Fruit fly (Drosophila melanogaster) Kc167 (cell line): Measurements from ENCODE around the gene CG11927.

Experiments
- Myc ChIP-seq: fragments of >200 bp; optimal IDR thresholded peaks from 2 replicates; lab custom pipeline; 2017; ENCODE audit warnings: missing external identifiers
- Sin3A ChIP-seq: fragments of >200 bp; optimal IDR thresholded peaks from 2 replicates; lab custom pipeline; 2018; ENCODE audit warnings: missing external identifiers
- h ChIP-seq: fragments of >200 bp; optimal IDR thresholded peaks from 3 replicates; lab custom pipeline; 2018; ENCODE audit warnings: missing external identifiers
- insv ChIP-seq: fragments of >200 bp; optimal IDR thresholded peaks from 3 replicates; lab custom pipeline; 2018; ENCODE audit warnings: missing external identifiers
- psq ChIP-seq: fragments of >200 bp; optimal IDR thresholded peaks from 2 replicates; lab custom pipeline; 2017; ENCODE audit warnings: missing external identifiers
- ttk ChIP-seq: sonication (Bioruptor generic); optimal IDR thresholded peaks from 2 replicates; lab custom pipeline; 2017; ENCODE audit warnings: missing external identifiers

CG11927 gene

DNA sequence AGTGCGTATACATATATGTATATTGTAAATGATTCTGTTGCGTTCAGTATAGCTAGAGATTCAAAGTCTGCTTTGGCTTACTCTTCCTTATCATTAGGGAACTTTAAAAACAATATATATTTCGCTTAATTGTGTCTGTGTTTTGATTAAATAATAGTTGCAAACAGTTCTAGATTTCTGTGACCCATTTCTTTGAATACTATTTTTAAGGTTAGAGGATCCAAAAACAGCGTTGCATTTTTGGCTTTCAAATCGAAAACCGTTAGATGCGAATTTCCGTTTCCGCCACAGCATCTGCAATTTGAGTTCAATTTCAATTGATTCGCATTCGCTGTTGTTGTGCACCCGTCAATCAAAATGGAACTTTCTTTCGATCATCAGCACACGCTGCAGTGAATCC lies 38.6 kb downstream of the CG11927 start:
- TF ChIP-seq h: no peak
- TF ChIP-seq ttk: no peak
- no peak for TF ChIP-seq psq
- no peak for TF ChIP-seq Sin3A (lab: Kevin White, UChicago)

DNA sequence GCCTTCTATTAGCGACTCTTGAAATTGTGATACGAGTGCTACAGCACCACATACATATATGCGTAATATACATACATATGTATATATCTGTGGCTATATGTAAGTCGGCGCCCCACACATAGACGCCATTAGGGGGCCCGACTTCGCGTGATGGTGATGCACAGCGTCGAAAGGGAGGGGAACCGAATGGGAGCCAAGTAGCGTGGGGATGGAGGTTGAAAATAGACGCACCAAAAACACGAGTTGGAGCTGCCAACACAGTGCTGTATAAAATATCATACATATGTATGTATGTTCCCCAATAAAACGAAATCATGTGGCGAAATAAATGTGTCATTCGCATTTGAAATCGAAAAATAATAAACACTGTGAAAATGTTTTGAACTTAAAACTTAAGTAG lies 39.1 kb downstream of the CG11927 start:
- TF ChIP-seq h (no peak), insv (lab: Kevin White, UChicago) (no peak), psq (no peak), ttk (no peak), Myc (no peak), Sin3A (lab: Kevin White, UChicago) (no peak)

DNA sequence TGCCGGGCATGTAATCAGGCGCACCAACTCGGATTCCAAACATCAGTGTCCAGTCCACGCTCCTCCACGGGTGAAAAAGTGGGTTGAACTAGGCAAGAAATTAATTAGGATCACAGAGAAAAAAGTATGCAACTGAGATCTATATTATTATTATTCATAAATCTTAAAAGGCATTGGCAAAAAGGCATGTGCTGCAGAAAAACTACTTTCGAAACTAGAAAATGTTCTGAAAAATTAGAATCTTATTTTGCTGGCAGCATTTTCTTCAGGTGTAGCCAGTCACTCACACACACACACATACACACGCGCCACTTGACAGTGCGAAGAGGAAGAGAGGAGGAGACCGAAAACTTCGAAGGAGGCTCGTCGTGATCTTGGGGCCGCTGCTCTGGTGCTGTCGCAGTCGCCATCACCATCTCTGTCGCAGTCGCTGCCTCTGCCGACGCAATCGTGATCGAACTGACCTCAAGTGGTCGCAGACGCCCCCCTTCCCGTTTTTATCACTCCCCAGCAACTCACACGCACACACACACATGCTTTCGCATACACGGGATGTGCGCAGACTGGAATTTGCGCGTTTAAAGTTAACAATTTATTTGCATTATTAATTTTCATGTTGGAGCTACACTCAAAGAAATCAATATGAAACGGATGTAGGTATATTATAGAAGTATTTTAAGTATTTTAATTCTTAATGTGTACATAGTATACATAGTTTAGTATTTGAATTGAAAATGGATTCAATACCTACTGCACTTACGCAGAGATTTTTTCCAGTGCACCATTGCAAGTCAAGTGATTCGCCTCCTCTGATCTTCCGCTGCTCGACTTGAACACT lies 40.0 kb downstream of the CG11927 start:
- no peak for TF ChIP-seq ttk
- no peak for TF ChIP-seq Sin3A (lab: Kevin White, UChicago)
- TF ChIP-seq Myc: no peak
- no peak for TF ChIP-seq h
- no peak for TF ChIP-seq psq
- no peak for TF ChIP-seq insv (lab: Kevin White, UChicago)

DNA sequence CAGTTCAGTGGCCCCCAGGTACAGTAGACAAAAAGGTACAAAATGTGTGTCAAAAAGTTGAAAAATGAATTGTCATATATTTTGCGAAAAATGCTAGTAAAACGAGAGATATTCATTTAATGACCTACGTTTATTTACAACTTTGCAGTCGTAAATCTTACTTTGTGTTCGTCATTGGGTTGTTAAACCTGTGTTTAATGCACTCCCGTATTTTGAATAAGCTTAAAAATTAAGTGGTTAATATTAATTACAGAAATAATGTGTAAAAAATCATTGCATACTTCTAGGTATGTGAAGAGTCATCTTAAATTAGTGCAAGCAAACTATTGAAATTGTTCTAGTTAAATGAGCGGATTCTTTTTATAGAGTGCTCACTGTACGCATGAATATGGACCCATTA lies 41.0 kb downstream of the CG11927 start:
- no peak for TF ChIP-seq Myc
- no peak for TF ChIP-seq Sin3A (lab: Kevin White, UChicago)
- TF ChIP-seq insv (lab: Kevin White, UChicago): no peak
- TF ChIP-seq ttk: no peak
- no peak for TF ChIP-seq h

DNA sequence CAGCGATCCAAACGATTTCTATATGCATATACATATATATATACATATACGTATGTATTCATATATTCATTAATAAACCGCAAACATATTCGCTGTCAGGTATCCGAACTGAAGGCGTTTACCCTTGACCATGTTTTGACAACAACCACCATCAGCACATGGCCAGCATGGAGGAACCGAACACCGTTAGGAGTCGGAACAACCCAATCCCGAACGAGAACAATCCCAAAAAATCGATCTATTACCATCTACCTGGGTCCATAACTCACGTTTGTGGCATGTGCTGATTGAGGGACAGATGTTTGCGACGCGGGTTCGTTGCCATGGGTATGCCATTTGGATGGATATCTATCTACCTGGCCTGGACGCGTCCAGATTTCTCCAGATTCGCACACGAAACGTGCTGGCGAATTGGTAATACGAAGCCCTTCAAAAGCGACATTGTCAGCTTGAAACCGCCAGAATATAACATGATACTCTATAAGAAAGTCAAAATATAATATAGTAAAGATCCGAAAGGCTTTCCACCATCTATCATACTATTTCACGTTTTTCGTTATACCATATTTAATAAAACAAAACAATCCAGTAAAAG lies 42.0 kb downstream of the CG11927 start, which contains the start of gene CG15625:
TSS of gene CG15625 (plus strand) at position 545 of the 595 bp plus-strand sequence.
- TF ChIP-seq Sin3A (lab: Kevin White, UChicago) (no peak), Myc (no peak), psq (no peak), h (no peak), ttk (no peak), insv (lab: Kevin White, UChicago) (no peak)

DNA sequence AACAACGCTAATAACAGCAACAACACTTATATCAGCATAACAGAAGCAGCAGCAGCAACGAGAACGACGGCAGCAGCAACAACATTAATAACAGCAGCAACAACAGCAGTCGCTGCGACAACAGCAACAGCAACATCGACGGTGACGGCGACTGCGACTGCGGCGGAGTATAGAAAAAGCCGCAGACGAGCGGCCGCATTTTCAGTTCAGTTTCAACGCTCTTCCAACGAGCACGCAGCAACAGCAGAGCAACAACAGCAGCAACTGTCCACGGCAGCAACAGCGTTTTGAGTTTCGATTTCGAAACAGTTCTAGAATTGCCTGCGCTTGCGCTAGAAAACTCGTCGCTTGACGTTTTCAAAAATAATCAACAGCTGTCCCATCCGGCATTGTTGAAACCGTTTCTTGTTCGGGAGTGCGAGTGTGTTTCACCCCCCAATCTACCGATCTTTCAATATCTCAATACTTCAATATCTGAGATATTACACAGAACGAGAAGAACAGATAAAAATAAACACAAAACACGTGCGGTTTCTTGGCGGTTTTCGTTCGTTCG lies 44.4 kb downstream of the CG11927 start, which contains the start of gene CG3036:
TSS of gene CG3036 (plus strand) at position 199 of the 556 bp plus-strand sequence.
- TF ChIP-seq psq (no peak), h (no peak), ttk (no peak), Myc (no peak), insv (lab: Kevin White, UChicago) (no peak), Sin3A (lab: Kevin White, UChicago) (no peak)

DNA sequence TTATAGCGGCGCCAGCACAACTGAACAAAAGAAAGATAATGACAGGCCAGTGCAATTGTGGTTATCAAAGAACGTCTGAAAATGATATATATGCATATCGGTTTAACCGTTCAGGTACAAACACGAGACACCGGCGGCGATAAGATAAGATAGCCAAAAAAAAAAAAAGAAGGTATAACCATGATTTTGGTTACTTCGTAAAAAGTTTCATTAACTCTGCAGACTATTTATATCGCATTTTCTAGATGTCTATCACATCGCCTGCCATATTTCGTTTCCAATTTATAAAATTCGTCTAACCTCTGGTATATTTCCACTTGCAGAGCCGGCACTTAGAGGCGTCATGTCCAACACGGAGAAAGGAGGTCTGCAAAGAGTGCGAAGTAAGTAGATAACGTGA lies 46.0 kb downstream of the CG11927 start:
- no peak for TF ChIP-seq h
- no peak for TF ChIP-seq ttk
- no peak for TF ChIP-seq psq
- TF ChIP-seq Myc: no peak
- no peak for TF ChIP-seq insv (lab: Kevin White, UChicago)
- no peak for TF ChIP-seq Sin3A (lab: Kevin White, UChicago)

DNA sequence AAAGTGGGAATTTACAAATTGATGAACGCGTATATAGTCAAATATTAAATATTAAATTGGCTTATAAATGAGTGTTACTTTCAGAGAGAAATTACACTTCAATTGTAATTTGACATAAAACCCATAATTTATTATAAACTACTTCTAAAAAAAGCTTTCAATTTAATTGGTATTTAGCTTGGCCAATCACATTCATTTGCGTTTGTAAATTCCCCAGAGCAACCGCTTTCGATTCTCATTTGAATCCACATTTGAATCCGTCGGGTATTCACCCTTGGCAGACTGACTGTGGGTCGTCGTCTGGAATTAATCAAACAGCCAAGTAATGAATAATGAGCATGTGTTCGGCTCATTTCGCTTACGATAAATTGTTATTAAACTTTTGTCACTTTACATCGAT lies 48.3 kb downstream of the CG11927 start:
- TF ChIP-seq insv (lab: Kevin White, UChicago) (no peak), ttk (no peak), h (no peak), Sin3A (lab: Kevin White, UChicago) (no peak), psq (no peak), Myc (no peak)

DNA sequence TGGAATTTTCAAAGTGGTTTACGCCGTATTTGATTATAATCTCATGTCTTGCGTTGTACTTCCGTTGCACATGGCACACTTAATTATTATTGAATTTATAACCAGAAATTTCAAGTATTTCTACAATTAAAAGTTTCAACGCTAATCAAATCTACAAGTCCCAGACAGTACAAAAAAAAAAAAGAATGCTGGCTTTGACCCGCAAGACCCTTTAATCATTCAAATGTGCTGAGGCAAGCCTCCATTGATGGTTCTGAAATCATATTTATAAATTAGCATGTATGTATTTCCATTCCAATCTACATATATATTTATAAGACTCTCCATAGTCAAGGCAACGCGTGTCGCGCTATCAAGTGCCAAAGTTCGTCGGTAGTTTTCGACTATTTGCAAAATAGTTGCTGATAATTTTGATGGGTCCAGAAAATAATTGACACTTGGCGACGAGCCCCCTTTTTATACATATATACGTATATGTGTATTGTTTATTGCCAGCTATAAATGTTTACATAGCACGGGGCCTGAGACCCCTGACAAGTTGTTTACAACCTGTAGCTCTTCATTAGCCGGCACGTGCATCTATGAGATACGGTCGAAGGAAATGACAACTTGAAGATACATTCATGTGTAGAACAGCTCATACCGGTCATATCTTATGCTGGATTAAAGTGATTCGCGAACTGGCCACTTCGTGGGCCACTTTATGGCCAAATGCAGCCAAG lies 49.1 kb downstream of the CG11927 start:
- TF ChIP-seq Sin3A (lab: Kevin White, UChicago) (no peak), ttk (no peak), h (no peak), insv (lab: Kevin White, UChicago) (no peak), psq (no peak), Myc (no peak)

DNA sequence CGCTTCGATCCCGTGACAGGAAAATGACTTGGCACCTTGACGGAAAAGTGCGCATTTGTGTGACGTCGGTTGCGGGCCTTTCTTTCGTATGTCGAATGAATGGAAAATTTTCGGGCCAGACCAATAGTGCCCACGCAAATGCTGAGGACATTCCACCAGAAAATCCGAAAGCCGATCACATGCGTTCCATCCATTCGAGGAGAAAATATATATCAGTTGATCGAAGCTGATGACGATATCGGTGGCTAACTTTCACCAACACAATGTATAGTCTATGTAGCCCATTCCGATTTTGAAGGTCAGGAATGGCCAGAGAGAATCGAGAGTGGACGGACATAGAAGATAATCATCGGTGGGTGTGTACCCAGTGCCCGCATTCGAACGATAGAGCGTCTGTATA lies 50.6 kb downstream of the CG11927 start:
- no peak for TF ChIP-seq insv (lab: Kevin White, UChicago)
- no peak for TF ChIP-seq psq
- TF ChIP-seq ttk: no peak
- no peak for TF ChIP-seq Sin3A (lab: Kevin White, UChicago)
- TF ChIP-seq Myc: no peak
- TF ChIP-seq h: no peak
